Worm (Caenorhabditis elegans) whole organism, L2 larva: ENCODE measurements around the gene hsp-110.

ENCODE experiments used
- egl-27 ChIP-seq: sonication (generic microtip); optimal IDR thresholded peaks from 3 replicates; lab custom pipeline; 2017; ENCODE audit warnings: missing biosample characterization, missing genetic modification reagents, missing genetic modification characterization
- zag-1 ChIP-seq: fragments of 150-350 bp; optimal IDR thresholded peaks from 2 replicates; lab custom pipeline; 2014; ENCODE audit warnings: missing biosample characterization, missing genetic modification characterization

DNA sequence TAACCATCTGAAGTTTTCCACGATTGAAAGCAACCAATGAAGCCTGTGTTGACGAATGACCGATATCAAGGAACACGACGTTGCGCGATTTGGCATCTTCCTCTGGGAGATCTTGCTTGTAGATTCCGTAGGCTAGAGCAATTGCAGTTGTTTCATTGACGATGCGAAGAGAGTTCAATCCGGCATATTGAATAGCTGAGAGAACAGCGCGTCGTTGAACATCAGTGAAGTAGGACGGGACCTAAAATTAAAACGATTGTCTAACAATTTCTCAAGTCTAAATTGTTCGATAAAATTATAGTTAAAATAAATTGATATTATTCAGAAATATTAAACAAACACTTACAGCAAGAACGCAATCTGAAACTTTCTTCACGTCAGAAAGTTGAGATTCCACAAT lies 648 bp downstream of the hsp-110 start:
- no peak for TF ChIP-seq egl-27 (tag; lab: Kevin White, UChicago)
- TF ChIP-seq zag-1 (tag; lab: Kevin White, UChicago) = no peak
